Fruit fly (Drosophila melanogaster): ENCODE results near the gene Dysb.

The Dysb gene

dm6 chr3L:18901411-18901810 lies 33.8 kb downstream of the Dysb start, which contains the start of the genes arx and CG6843:
TSS of gene arx (minus strand) at chr3L:18901554.
TSS of gene CG6843 (plus strand) at chr3L:18901594.
- TF ChIP-seq CG8478 (optimal IDR thresholded peaks at IDR 0.05) (no peak), CTCF (optimal IDR thresholded peaks at IDR 0.05) (peak in 1 of 2 experiments; percentile 34)

dm6 chr3L:18904772-18905601 lies 37.4 kb downstream of the Dysb start, which contains the start of the genes CSN1b and Prp6:
TSS of gene CSN1b (minus strand) at chr3L:18904930.
TSS of gene Prp6 (plus strand) at chr3L:18905372.
- TF ChIP-seq CG8478 (optimal IDR thresholded peaks at IDR 0.05) (no peak), CTCF (optimal IDR thresholded peaks at IDR 0.05) (no peak)

dm6 chr3L:18911082-18911481 lies 43.5 kb downstream of the Dysb start, which contains the start of gene Ir75d:
TSS of gene Ir75d (minus strand) at chr3L:18911182.
- no peak for TF ChIP-seq CG8478 (optimal IDR thresholded peaks at IDR 0.05)

- peak; percentile 38 to 70 for TF ChIP-seq CTCF (optimal IDR thresholded peaks at IDR 0.05)
- no peak for TF ChIP-seq CG8478 (optimal IDR thresholded peaks at IDR 0.05)
Measured at dm6 chr3L:18914100-18914683, 46.6 kb downstream of the Dysb start, which contains the start of gene COX6AL2. TSS of gene COX6AL2 (minus strand) at chr3L:18914150.

dm6 chr3L:18916466-18916865 lies 48.9 kb downstream of the Dysb start:
- TF ChIP-seq CG8478 (optimal IDR thresholded peaks at IDR 0.05) (no peak), CTCF (optimal IDR thresholded peaks at IDR 0.05) (peak; percentile 71 to 77)

dm6 chr3L:18917281-18917680 lies 49.7 kb downstream of the Dysb start, which contains the start of gene CG6839:
TSS of gene CG6839 (plus strand) at chr3L:18917581.
- TF ChIP-seq CTCF (optimal IDR thresholded peaks at IDR 0.05), result no peak
- TF ChIP-seq CG8478 (optimal IDR thresholded peaks at IDR 0.05), result no peak
